Worm (Caenorhabditis elegans): Measurements from ENCODE around the gene nhr-141.

DNA sequence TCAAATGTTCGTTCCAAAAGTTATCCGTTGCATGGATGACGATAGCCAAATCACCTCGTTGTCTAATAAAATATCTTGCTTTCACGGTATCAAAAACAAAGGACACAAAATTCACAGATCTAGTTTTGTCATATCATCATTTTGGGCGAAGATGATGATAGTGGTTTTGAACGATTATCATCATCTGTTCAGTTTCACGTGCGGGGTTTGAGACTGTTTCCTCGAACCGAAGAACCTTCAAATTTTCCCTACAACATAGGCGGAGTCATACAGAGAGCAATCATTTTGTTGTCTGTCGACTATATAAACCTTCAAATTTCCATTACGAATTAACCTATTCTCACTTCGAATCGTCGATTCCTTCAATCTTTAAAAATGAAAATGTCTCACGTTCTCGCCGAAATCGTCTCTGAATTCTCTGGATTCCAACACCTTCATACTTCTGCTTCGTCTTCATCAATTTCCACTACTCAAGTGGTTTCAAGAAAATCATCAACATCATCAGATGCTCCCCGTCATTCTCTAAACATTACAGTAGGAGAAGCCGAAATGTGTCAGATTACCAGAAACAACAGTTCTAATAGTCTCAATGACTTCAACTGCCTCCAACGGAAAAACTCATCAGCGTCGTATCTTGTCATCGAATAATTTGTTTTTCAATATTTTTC lies 31.2 kb upstream of the nhr-141 start, which contains the start of gene F18E3.11:
- TF ChIP-seq tbx-11 (GFP tag; IDR thresholded peaks at IDR 0.05) (no peak), flt-1 (GFP tag; IDR thresholded peaks at IDR 0.05) (no peak), ama-1 (optimal IDR thresholded peaks at IDR 0.05) (no peak)

All from whole organism, early embryonic.